Worm (Caenorhabditis elegans): ENCODE results near the gene slc-25A18.1.

DNA sequence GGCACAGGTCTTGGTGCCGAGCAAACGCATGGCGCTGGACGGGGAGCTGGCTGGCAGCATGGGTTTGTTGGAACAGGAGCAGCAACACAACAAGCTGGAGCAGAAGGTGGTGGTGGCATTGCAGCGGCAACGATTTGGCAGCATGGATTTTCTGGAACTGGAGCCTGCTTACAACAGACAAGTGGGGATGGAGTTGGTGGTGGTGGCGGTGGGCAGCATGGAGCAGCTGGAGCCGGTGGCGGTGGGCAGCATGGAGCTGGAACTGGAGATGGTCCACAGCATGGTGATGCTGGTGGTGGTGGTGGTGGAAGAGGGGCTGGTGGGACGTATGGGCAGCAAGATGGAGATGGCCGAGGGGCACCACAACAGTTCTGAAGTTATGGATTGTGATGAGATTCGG lies 42.9 kb downstream of the slc-25A18.1 start:
- no peak for TF ChIP-seq lin-13 (GFP tag; optimal IDR thresholded peaks at IDR 0.05)
- TF ChIP-seq nhr-11 (tag; optimal IDR thresholded peaks at IDR 0.05), result no peak
- TF ChIP-seq C16A3.4 (tag; optimal IDR thresholded peaks at IDR 0.05), result no peak
- TF ChIP-seq nhr-237 (tag; optimal IDR thresholded peaks at IDR 0.05), result no peak
- TF ChIP-seq ztf-11 (tag; optimal IDR thresholded peaks at IDR 0.05), result no peak
- no peak for TF ChIP-seq aha-1 (tag; optimal IDR thresholded peaks at IDR 0.05)
- no peak for TF ChIP-seq jun-1 (tag; optimal IDR thresholded peaks at IDR 0.05)
- no peak for TF ChIP-seq nhr-77 (tag; optimal IDR thresholded peaks at IDR 0.05)
- TF ChIP-seq pax-3 (tag; optimal IDR thresholded peaks at IDR 0.05), result no peak
